Worm (Caenorhabditis elegans) whole organism, L4 larva: ENCODE results near the gene glb-7.

Experiments used
- T20F7.1 ChIP-seq: fragments of 200-800 bp; sonication (Bioruptor generic); optimal IDR thresholded peaks from 2 replicates; lab custom pipeline; 2018; ENCODE audit warnings: mild to moderate bottlenecking, missing genetic modification characterization, missing compliant biosample characterization
- T26A8.4 ChIP-seq: fragments of 200-800 bp; sonication (Bioruptor generic); IDR thresholded peaks from 2 replicates; pipeline ENCODE4 v1.3.6; 2022; ENCODE audit warnings: missing genetic modification characterization, missing compliant biosample characterization
- Y105C5A.15 ChIP-seq: fragments of 200-800 bp; sonication (Bioruptor generic); IDR thresholded peaks from 2 replicates; pipeline ENCODE4 v1.3.6; 2022; ENCODE audit warnings: missing genetic modification characterization, missing compliant biosample characterization
- Y75B8A.6 ChIP-seq: fragments of 200-800 bp; sonication (Bioruptor generic); IDR thresholded peaks from 2 replicates; pipeline ENCODE4 v1.3.6; 2022; ENCODE audit warnings: missing genetic modification reagents, missing genetic modification characterization, missing compliant biosample characterization
- aha-1 ChIP-seq: fragments of 150-350 bp; peaks from one replicate; lab custom pipeline; 2014; ENCODE audit warnings: missing biosample characterization, missing genetic modification characterization
- arid-1 ChIP-seq: fragments of 200-800 bp; sonication (Bioruptor generic); conservative IDR thresholded peaks from 2 replicates; pipeline ENCODE4 v1.3.6; 2022; ENCODE audit warnings: missing genetic modification reagents, missing genetic modification characterization, missing compliant biosample characterization
- ceh-32 ChIP-seq: sonication (generic microtip); optimal IDR thresholded peaks from 2 replicates; lab custom pipeline; 2016; ENCODE audit warnings: mild to moderate bottlenecking, missing genetic modification characterization, missing compliant biosample characterization; ENCODE audit not compliant: poor library complexity
- daf-16 ChIP-seq, 3 experiments: sonication (generic microtip); optimal IDR thresholded peaks; 2 replicates each; lab custom pipeline; 2016 to 2017; ENCODE audit warnings: missing genetic modification characterization in 3 of 3, missing genetic modification reagents in 3 of 3, mild to moderate bottlenecking in 2 of 3, missing compliant biosample characterization in 2 of 3, missing biosample characterization in 1 of 3, moderate library complexity in 1 of 3
- dmd-6 ChIP-seq: fragments of 200-800 bp; sonication (Bioruptor generic); IDR thresholded peaks from 2 replicates; pipeline ENCODE4 v1.3.6; 2022; ENCODE audit warnings: missing genetic modification reagents, missing genetic modification characterization, missing compliant biosample characterization
- dmd-8 ChIP-seq: fragments of 200-800 bp; sonication (Bioruptor generic); IDR thresholded peaks from 2 replicates; pipeline ENCODE4 v1.3.6; 2022; ENCODE audit warnings: missing genetic modification characterization, missing compliant biosample characterization
- dve-1 ChIP-seq: sonication (generic microtip); optimal IDR thresholded peaks from 2 replicates; lab custom pipeline; 2017; ENCODE audit warnings: antibody characterized with exemption, mild to moderate bottlenecking, missing genetic modification characterization, missing compliant biosample characterization; ENCODE audit not compliant: insufficient read depth
- egl-27 ChIP-seq: sonication (generic microtip); optimal IDR thresholded peaks from 3 replicates; lab custom pipeline; 2017; ENCODE audit warnings: missing biosample characterization, missing genetic modification reagents, missing genetic modification characterization
- lim-7 ChIP-seq: fragments of 200-800 bp; sonication (Bioruptor generic); IDR thresholded peaks from 2 replicates; pipeline ENCODE4 v1.3.6; 2022; ENCODE audit warnings: missing genetic modification characterization, missing compliant biosample characterization
- lin-38 ChIP-seq: fragments of 200-800 bp; sonication (Bioruptor generic); IDR thresholded peaks from 2 replicates; pipeline ENCODE4 v1.3.6; 2022; ENCODE audit warnings: missing genetic modification reagents, missing genetic modification characterization, missing compliant biosample characterization
- lir-3 ChIP-seq: sonication (generic microtip); optimal IDR thresholded peaks from 2 replicates; lab custom pipeline; 2016; ENCODE audit warnings: mild to moderate bottlenecking, missing genetic modification characterization, missing compliant biosample characterization
- lsy-2 ChIP-seq, 2 experiments: fragments of 150-350 bp in 1 of 2; sonication (generic microtip) in 1 of 2; optimal IDR thresholded peaks; 2 replicates each; lab custom pipeline; 2014 to 2017; ENCODE audit warnings: missing biosample characterization in 2 of 2, missing genetic modification characterization in 2 of 2
- madf-5 ChIP-seq, 2 experiments: fragments of 200-800 bp; sonication (Bioruptor generic); IDR thresholded peaks; 2 replicates each; pipeline ENCODE4 v1.3.6; 2022; ENCODE audit warnings: missing compliant biosample characterization in 2 of 2, missing genetic modification characterization in 2 of 2
- mdt-29 ChIP-seq: fragments of 200-800 bp; sonication (Bioruptor generic); IDR thresholded peaks from 2 replicates; pipeline ENCODE4 v1.3.6; 2022; ENCODE audit warnings: missing genetic modification reagents, missing genetic modification characterization, missing compliant biosample characterization
- mep-1 ChIP-seq: fragments of 150-350 bp; sonication (generic microtip); optimal IDR thresholded peaks from 3 replicates; lab custom pipeline; 2014; ENCODE audit warnings: missing biosample characterization, missing genetic modification characterization
- nhr-102 ChIP-seq: sonication (generic microtip); optimal IDR thresholded peaks from 2 replicates; lab custom pipeline; 2016; ENCODE audit warnings: mild to moderate bottlenecking, missing genetic modification characterization, moderate library complexity, missing compliant biosample characterization
- nhr-42 ChIP-seq: fragments of 200-800 bp; sonication (Bioruptor generic); IDR thresholded peaks from 2 replicates; pipeline ENCODE4 v1.3.6; 2022; ENCODE audit warnings: missing genetic modification characterization, missing compliant biosample characterization
- nhr-48 ChIP-seq: sonication (generic microtip); optimal IDR thresholded peaks from 2 replicates; lab custom pipeline; 2016; ENCODE audit warnings: mild to moderate bottlenecking, missing genetic modification characterization, missing compliant biosample characterization
- nhr-76 ChIP-seq: fragments of 150-350 bp; optimal IDR thresholded peaks from 2 replicates; lab custom pipeline; 2014; ENCODE audit warnings: missing biosample characterization, missing genetic modification characterization
- pha-4 ChIP-seq, 2 experiments: fragments of 150-350 bp in 1 of 2; fragments of 200-800 bp in 1 of 2; sonication (Bioruptor generic) in 1 of 2; IDR thresholded peaks in 1 of 2; optimal IDR thresholded peaks in 1 of 2; 2 replicates each; pipeline versions ENCODE4 v1.3.6 to Lab custom; 2014 to 2022; ENCODE audit warnings: missing genetic modification characterization in 2 of 2, missing genetic modification reagents in 2 of 2, missing biosample characterization in 1 of 2, missing compliant biosample characterization in 1 of 2
- saeg-2 ChIP-seq: fragments of 200-800 bp; sonication (Bioruptor generic); IDR thresholded peaks from 2 replicates; pipeline ENCODE4 v1.3.6; 2022; ENCODE audit warnings: missing genetic modification reagents, missing genetic modification characterization, missing compliant biosample characterization
- skn-1 ChIP-seq: fragments of 150-350 bp; optimal IDR thresholded peaks from 2 replicates; lab custom pipeline; 2014; ENCODE audit warnings: missing biosample characterization, missing genetic modification characterization
- spr-1 ChIP-seq: sonication (generic microtip); optimal IDR thresholded peaks from 2 replicates; lab custom pipeline; 2016; ENCODE audit warnings: mild to moderate bottlenecking, missing genetic modification characterization, missing compliant biosample characterization
- unc-130 ChIP-seq: sonication (generic microtip); optimal IDR thresholded peaks from 2 replicates; lab custom pipeline; 2016; ENCODE audit warnings: missing genetic modification reagents, missing genetic modification characterization, missing compliant biosample characterization
- zag-1 ChIP-seq: fragments of 150-350 bp; optimal IDR thresholded peaks from 2 replicates; lab custom pipeline; 2014; ENCODE audit warnings: missing biosample characterization, missing genetic modification characterization
- zfp-3 ChIP-seq: fragments of 200-800 bp; sonication (Bioruptor generic); conservative IDR thresholded peaks from 2 replicates; pipeline ENCODE4 v1.3.6; 2022; ENCODE audit warnings: missing genetic modification reagents, missing genetic modification characterization, missing compliant biosample characterization

Gene glb-7

ce11 chrIV:2111300-2111874 lies 11.2 kb upstream of the glb-7 start, which contains the start of gene che-6:
TSS of gene che-6 (minus strand) at chrIV:2111408.
- TF ChIP-seq nhr-42 (GFP tag; lab: Robert Waterston, UW) (no peak), lim-7 (GFP tag; lab: Robert Waterston, UW) (0 out of 2 replicates have a peak, but pooled peaks have one; percentile 19), dmd-6 (peak; percentile 39), pha-4 (GFP tag; IDR thresholded peaks at IDR 0.05; lab: Robert Waterston, UW) (0 out of 2 replicates have a peak, but pooled peaks have one; percentile 51), pha-4 (tag; optimal IDR thresholded peaks at IDR 0.05; lab: Kevin White, UChicago) (no peak), Y75B8A.6 (GFP tag; lab: Robert Waterston, UW) (0 out of 2 replicates have a peak, but pooled peaks have one; percentile 44), zag-1 (tag; lab: Kevin White, UChicago) (no peak), nhr-76 (no peak), skn-1 (tag; lab: Kevin White, UChicago) (no peak), aha-1 (tag; lab: Kevin White, UChicago) (peak; percentile 86), T26A8.4 (GFP tag; lab: Robert Waterston, UW) (0 out of 2 replicates have a peak, but pooled peaks have one; percentile 29), lsy-2 (tag; optimal IDR thresholded peaks at IDR 0.05; lab: Kevin White, UChicago) (peak in 1 of 2 experiments; percentile 12), saeg-2 (GFP tag; lab: Robert Waterston, UW) (peak; percentile 60; the same call in 1 of the 2 replicates), dve-1 (tag; lab: Kevin White, UChicago) (peak; percentile 45), daf-16 (GFP tag; optimal IDR thresholded peaks at IDR 0.05; lab: Kevin White, UChicago) (no peak), daf-16 (tag; optimal IDR thresholded peaks at IDR 0.05; lab: Kevin White, UChicago) (peak; percentile 22), dmd-8 (GFP tag; lab: Robert Waterston, UW) (0 out of 2 replicates have a peak, but pooled peaks have one; percentile 20), nhr-48 (peak; percentile 9), ceh-32 (tag; lab: Kevin White, UChicago) (no peak), mep-1 (peak; percentile 31), nhr-102 (tag; lab: Kevin White, UChicago) (peak; percentile 37), T20F7.1 (GFP tag; lab: Kevin White, UChicago) (peak; percentile 34), zfp-3 (GFP tag; lab: Robert Waterston, UW) (peak; percentile 26), lin-38 (GFP tag; lab: Robert Waterston, UW) (peak; percentile 58)

- TF ChIP-seq saeg-2 (GFP tag; lab: Robert Waterston, UW) = no peak
- no peak for TF ChIP-seq daf-16 (GFP tag; optimal IDR thresholded peaks at IDR 0.05; lab: Kevin White, UChicago)
- TF ChIP-seq daf-16 (tag; optimal IDR thresholded peaks at IDR 0.05; lab: Kevin White, UChicago) = peak; percentile 35
- TF ChIP-seq mdt-29 (GFP tag; lab: Robert Waterston, UW) = peak; percentile 81
- no peak for TF ChIP-seq skn-1 (tag; lab: Kevin White, UChicago)
- TF ChIP-seq nhr-102 (tag; lab: Kevin White, UChicago) = no peak
- TF ChIP-seq madf-5 (GFP tag; IDR thresholded peaks at IDR 0.05; lab: Robert Waterston, UW) = no peak
- peak; percentile 6; the same call in 1 of the 2 replicates for TF ChIP-seq lin-38 (GFP tag; lab: Robert Waterston, UW)
- no peak for TF ChIP-seq arid-1
These were observed 9.1 kb upstream of the glb-7 start, which contains the start of gene C23H5.8 for ce11 chrIV:2113362-2114056. TSS of gene C23H5.8 (minus strand) at chrIV:2113412.

- TF ChIP-seq Y105C5A.15 (GFP tag; lab: Robert Waterston, UW) = no peak
- TF ChIP-seq aha-1 (tag; lab: Kevin White, UChicago) = peak; percentile 80
These were observed 8.3 kb upstream of the glb-7 start, which contains the start of gene xbx-4 for ce11 chrIV:2114337-2114736. TSS of gene xbx-4 (plus strand) at chrIV:2114637.

- no peak for TF ChIP-seq unc-130 (GFP tag; lab: Kevin White, UChicago)
- TF ChIP-seq zfp-3 (GFP tag; lab: Robert Waterston, UW) = no peak
- TF ChIP-seq lir-3 (tag; lab: Kevin White, UChicago) = no peak
- no peak for TF ChIP-seq egl-27 (tag; lab: Kevin White, UChicago)
- TF ChIP-seq mdt-29 (GFP tag; lab: Robert Waterston, UW) = no peak
- TF ChIP-seq spr-1 (tag; lab: Kevin White, UChicago) = no peak
These were observed 5.3 kb upstream of the glb-7 start for ce11 chrIV:2117268-2117667.
